Fruit fly (Drosophila melanogaster): ENCODE measurements around the gene ex.

ex gene

DNA sequence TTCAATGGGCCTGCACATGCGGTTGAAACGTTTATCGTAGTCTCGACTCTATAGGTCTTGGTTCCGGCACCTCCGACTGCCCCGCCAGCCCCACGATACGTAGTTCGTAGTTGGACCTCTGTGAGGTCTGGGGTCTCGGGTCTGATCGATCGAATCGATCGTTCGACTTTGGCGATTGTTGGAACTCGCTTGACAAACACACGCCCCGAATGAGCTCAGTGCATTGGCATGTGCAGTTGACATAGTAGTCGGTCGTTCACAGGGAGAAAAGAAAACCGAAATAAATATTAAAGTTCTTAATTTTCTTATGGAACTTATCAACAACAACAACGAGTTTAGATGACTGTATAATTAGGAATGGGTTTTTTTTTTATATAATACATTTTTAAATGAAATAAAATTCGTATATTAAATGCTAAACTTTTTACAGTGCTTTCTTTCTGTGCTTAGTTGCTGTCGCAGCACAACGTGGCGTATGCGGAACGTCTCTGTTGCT, 4.3 kb downstream of the ex start (continued):
- TF ChIP-seq Xbp1 (GFP tag; optimal IDR thresholded peaks at IDR 0.05) (peak; percentile 8), sob (GFP tag; IDR thresholded peaks at IDR 0.05) (no peak), Rfx (GFP tag; IDR thresholded peaks at IDR 0.05) (no peak), CG8765 (GFP tag; IDR thresholded peaks at IDR 0.05) (no peak), pros (GFP tag; optimal IDR thresholded peaks at IDR 0.05) (no peak), tup (GFP tag; optimal IDR thresholded peaks at IDR 0.05) (no peak), sc (optimal IDR thresholded peaks at IDR 0.05) (no peak), sc (GFP tag; optimal IDR thresholded peaks at IDR 0.05) (no peak), dmrt99B (tag; optimal IDR thresholded peaks at IDR 0.05) (peak; percentile 63), gem (tag; optimal IDR thresholded peaks at IDR 0.05) (peak; percentile 54), Hr78 (GFP tag; optimal IDR thresholded peaks at IDR 0.05) (peak in 1 of 2 experiments; percentile 43), ranshi (GFP tag; IDR thresholded peaks at IDR 0.05) (no peak), CG12299 (tag; optimal IDR thresholded peaks at IDR 0.05) (no peak), Oli (tag; optimal IDR thresholded peaks at IDR 0.05) (peak; percentile 28), HLH54F (GFP tag; optimal IDR thresholded peaks at IDR 0.05) (no peak), tap (tag; optimal IDR thresholded peaks at IDR 0.05) (no peak), Hr51 (GFP tag; optimal IDR thresholded peaks at IDR 0.05) (peak in 1 of 2 experiments; percentile 61), CG11696 (GFP tag; IDR thresholded peaks at IDR 0.05) (no peak), Med (GFP tag) (peak; percentile 41), lab (GFP tag; optimal IDR thresholded peaks at IDR 0.05) (peak; percentile 8), tgo (GFP tag; IDR thresholded peaks at IDR 0.05) (peak; percentile 49; the same call in 2 of the 3 replicates), peb (GFP tag; IDR thresholded peaks at IDR 0.05) (no peak), shn (GFP tag; optimal IDR thresholded peaks at IDR 0.05) (no peak), br (optimal IDR thresholded peaks at IDR 0.05) (no peak), CG15696 (tag; optimal IDR thresholded peaks at IDR 0.05) (no peak), Blimp-1 (GFP tag; optimal IDR thresholded peaks at IDR 0.05) (peak; percentile 56), CG4360 (GFP tag; IDR thresholded peaks at IDR 0.05) (0 out of 2 replicates have a peak, but pooled peaks have one; percentile 20), row (GFP tag; IDR thresholded peaks at IDR 0.05) (peak; percentile 44; the same call in 2 of the 3 replicates), CG14710 (tag; optimal IDR thresholded peaks at IDR 0.05) (peak; percentile 12), Chrac-16 (GFP tag; optimal IDR thresholded peaks at IDR 0.05) (no peak), croc (GFP tag; conservative IDR thresholded peaks at IDR 0.05) (no peak), Ada2b (GFP tag; IDR thresholded peaks at IDR 0.05) (0 out of 2 replicates have a peak, but pooled peaks have one; percentile 8), onecut (GFP tag; IDR thresholded peaks at IDR 0.05) (peak; percentile 51), sd (tag; optimal IDR thresholded peaks at IDR 0.05) (peak; percentile 34), CG17829 (tag; optimal IDR thresholded peaks at IDR 0.05) (no peak), lmd (GFP tag; IDR thresholded peaks at IDR 0.05) (no peak), CG7839 (tag; optimal IDR thresholded peaks at IDR 0.05) (peak; percentile 28), pan (optimal IDR thresholded peaks at IDR 0.05) (no peak), pan (GFP tag; optimal IDR thresholded peaks at IDR 0.05 in 1 of 2, IDR thresholded peaks at IDR 0.05 in 1 of 2) (peak in 1 of 2 experiments; percentile 55), CG7963 (GFP tag; IDR thresholded peaks at IDR 0.05; ENCODE audit: partially characterized antibody) (no peak), CG30403 (GFP tag; optimal IDR thresholded peaks at IDR 0.05) (peak; percentile 8), Doc3 (GFP tag; IDR thresholded peaks at IDR 0.05; ENCODE audit: partially characterized antibody) (no peak), lov (optimal IDR thresholded peaks at IDR 0.05) (no peak), lov (GFP tag; IDR thresholded peaks at IDR 0.05) (0 out of 3 replicates have a peak, but pooled peaks have one; percentile 17), btn (GFP tag; optimal IDR thresholded peaks at IDR 0.05) (no peak), Xrp1 (GFP tag; IDR thresholded peaks at IDR 0.05) (peak; percentile 36; the same call in 1 of the 2 replicates), ftz-f1 (GFP tag; optimal IDR thresholded peaks at IDR 0.05) (no peak), CG18619 (GFP tag; optimal IDR thresholded peaks at IDR 0.05) (no peak), CG5953 (GFP tag; IDR thresholded peaks at IDR 0.05) (0 out of 2 replicates have a peak, but pooled peaks have one; percentile 10), CG10147 (GFP tag; optimal IDR thresholded peaks at IDR 0.05) (no peak), phol (tag; optimal IDR thresholded peaks at IDR 0.05) (peak; percentile 24)
